Worm (Caenorhabditis elegans) whole organism, L1 larva: ENCODE measurements around the gene mex-6.

Experiments used
- efl-3 ChIP-seq: fragments of 200-800 bp; sonication (Bioruptor generic); optimal IDR thresholded peaks from 2 replicates; lab custom pipeline; 2018; ENCODE audit warnings: mild to moderate bottlenecking, missing genetic modification characterization, missing compliant biosample characterization
- elt-3 ChIP-seq, 6 experiments: fragments of 150-350 bp in 1 of 6; sonication (generic microtip); optimal IDR thresholded peaks; 2 replicates each; lab custom pipeline; 2017 to 2018; ENCODE audit warnings: missing biosample characterization in 6 of 6, missing genetic modification characterization in 6 of 6, inconsistent platforms in 1 of 6
- fkh-4 ChIP-seq: sonication (generic microtip); optimal IDR thresholded peaks from 2 replicates; lab custom pipeline; 2016; ENCODE audit warnings: missing compliant biosample characterization, missing genetic modification characterization, borderline replicate concordance
- skn-1 ChIP-seq: fragments of 150-350 bp; optimal IDR thresholded peaks from 2 replicates; lab custom pipeline; 2014; ENCODE audit warnings: missing biosample characterization, missing genetic modification characterization

- TF ChIP-seq skn-1 (tag; lab: Kevin White, UChicago) (no peak), fkh-4 (tag; lab: Kevin White, UChicago) (no peak), efl-3 (no peak), elt-3 (tag; optimal IDR thresholded peaks at IDR 0.05; lab: Kevin White, UChicago) (no peak)
These were observed 13.5 kb downstream of the mex-6 start, which contains the start of gene sra-8 for ce11 chrII:9537429-9537828.
